Worm (Caenorhabditis elegans) whole organism, L3 larva: ENCODE results near the gene cest-5.2.
"Not testable (repeated sequence)": the region's sequence is repeated elsewhere in the genome, so short reads cannot be mapped to it uniquely, and the experiment has no call there.

Source experiments
- R02D3.7 ChIP-seq: fragments of 150-350 bp; optimal IDR thresholded peaks from 2 replicates; lab custom pipeline; 2014; ENCODE audit warnings: missing biosample characterization, missing genetic modification characterization
- aly-2 ChIP-seq: fragments of 150-350 bp; optimal IDR thresholded peaks from 2 replicates; lab custom pipeline; 2014; ENCODE audit warnings: missing biosample characterization, missing genetic modification characterization
- ceh-16 ChIP-seq: sonication (generic microtip); optimal IDR thresholded peaks from 2 replicates; lab custom pipeline; 2017; ENCODE audit warnings: missing biosample characterization, missing genetic modification characterization
- ceh-28 ChIP-seq: fragments of 150-350 bp; optimal IDR thresholded peaks from 2 replicates; lab custom pipeline; 2014; ENCODE audit warnings: missing biosample characterization, missing genetic modification reagents, missing genetic modification characterization
- ceh-9 ChIP-seq: sonication (generic microtip); optimal IDR thresholded peaks from 2 replicates; lab custom pipeline; 2018; ENCODE audit warnings: missing biosample characterization, missing genetic modification characterization
- daf-12 ChIP-seq: fragments of 150-350 bp; optimal IDR thresholded peaks from 2 replicates; lab custom pipeline; 2014; ENCODE audit warnings: missing biosample characterization, missing genetic modification reagents, missing genetic modification characterization
- egl-5 ChIP-seq: fragments of 150-350 bp; optimal IDR thresholded peaks from 2 replicates; lab custom pipeline; 2017; ENCODE audit warnings: missing biosample characterization, missing genetic modification reagents, missing genetic modification characterization, inconsistent platforms
- elt-1 ChIP-seq: fragments of 150-350 bp; optimal IDR thresholded peaks from 2 replicates; lab custom pipeline; 2014; ENCODE audit warnings: missing biosample characterization, missing genetic modification characterization
- elt-2 ChIP-seq: sonication (generic microtip); optimal IDR thresholded peaks from 2 replicates; lab custom pipeline; 2016; ENCODE audit warnings: missing genetic modification reagents, mild to moderate bottlenecking, missing genetic modification characterization, missing compliant biosample characterization
- elt-3 ChIP-seq, 3 experiments: fragments of 150-350 bp in 1 of 3; sonication (generic microtip) in 2 of 3; optimal IDR thresholded peaks; 2 replicates in 2 of 3; 4 replicates in 1 of 3; lab custom pipeline; 2014 to 2017; ENCODE audit warnings: missing biosample characterization in 3 of 3, missing genetic modification characterization in 3 of 3
- fkh-10 ChIP-seq: sonication (generic microtip); optimal IDR thresholded peaks from 2 replicates; lab custom pipeline; 2017; ENCODE audit warnings: missing biosample characterization, missing genetic modification reagents, missing genetic modification characterization
- fkh-2 ChIP-seq: fragments of 150-350 bp; optimal IDR thresholded peaks from 2 replicates; lab custom pipeline; 2014; ENCODE audit warnings: missing biosample characterization, missing genetic modification reagents, missing genetic modification characterization
- fos-1 ChIP-seq: fragments of 150-350 bp; optimal IDR thresholded peaks from 2 replicates; lab custom pipeline; 2014; ENCODE audit warnings: missing biosample characterization, missing genetic modification characterization
- hmg-11 ChIP-seq: sonication (generic microtip); optimal IDR thresholded peaks from 2 replicates; lab custom pipeline; 2016; ENCODE audit warnings: missing genetic modification characterization, missing compliant biosample characterization
- jun-1 ChIP-seq: fragments of 150-350 bp; optimal IDR thresholded peaks from 2 replicates; lab custom pipeline; 2014; ENCODE audit warnings: missing biosample characterization, missing genetic modification reagents, missing genetic modification characterization
- lin-15B ChIP-seq: fragments of 150-350 bp; optimal IDR thresholded peaks from 2 replicates; lab custom pipeline; 2014; ENCODE audit warnings: missing biosample characterization, missing genetic modification characterization
- mdl-1 ChIP-seq: fragments of 150-350 bp; optimal IDR thresholded peaks from 2 replicates; lab custom pipeline; 2014; ENCODE audit warnings: missing biosample characterization, missing genetic modification characterization
- mml-1 ChIP-seq: fragments of 150-350 bp; sonication (generic microtip); optimal IDR thresholded peaks from 3 replicates; lab custom pipeline; 2014; ENCODE audit warnings: missing biosample characterization, missing genetic modification characterization
- nfya-1 ChIP-seq: sonication (generic microtip); optimal IDR thresholded peaks from 2 replicates; lab custom pipeline; 2017; ENCODE audit warnings: missing genetic modification characterization, mild to moderate bottlenecking, missing compliant biosample characterization, antibody characterized with exemption, moderate library complexity; ENCODE audit not compliant: insufficient read depth
- nhr-11 ChIP-seq: fragments of 150-350 bp; optimal IDR thresholded peaks from 2 replicates; lab custom pipeline; 2014; ENCODE audit warnings: missing biosample characterization, missing genetic modification characterization
- nhr-12 ChIP-seq: fragments of 150-350 bp; optimal IDR thresholded peaks from 2 replicates; lab custom pipeline; 2014; ENCODE audit warnings: missing biosample characterization, missing genetic modification characterization
- nhr-23 ChIP-seq: fragments of 150-350 bp; optimal IDR thresholded peaks from 2 replicates; lab custom pipeline; 2014; ENCODE audit warnings: missing biosample characterization, missing genetic modification reagents, missing genetic modification characterization
- nhr-237 ChIP-seq: fragments of 150-350 bp; optimal IDR thresholded peaks from 2 replicates; lab custom pipeline; 2014; ENCODE audit warnings: missing biosample characterization, missing genetic modification characterization
- nhr-25 ChIP-seq: sonication (generic microtip); optimal IDR thresholded peaks from 2 replicates; lab custom pipeline; 2017; ENCODE audit warnings: missing biosample characterization, missing genetic modification characterization
- nhr-28 ChIP-seq: fragments of 150-350 bp; optimal IDR thresholded peaks from 2 replicates; lab custom pipeline; 2014; ENCODE audit warnings: missing biosample characterization, missing genetic modification characterization
- nhr-43 ChIP-seq: sonication (generic microtip); optimal IDR thresholded peaks from 2 replicates; lab custom pipeline; 2016; ENCODE audit warnings: mild to moderate bottlenecking, missing genetic modification characterization, missing compliant biosample characterization; ENCODE audit not compliant: poor library complexity, severe bottlenecking
- nhr-67 ChIP-seq: fragments of 150-350 bp; optimal IDR thresholded peaks from 2 replicates; lab custom pipeline; 2014; ENCODE audit warnings: missing biosample characterization, missing genetic modification characterization
- nhr-76 ChIP-seq: fragments of 150-350 bp; sonication (generic microtip); optimal IDR thresholded peaks from 5 replicates; lab custom pipeline; 2014; ENCODE audit warnings: missing biosample characterization, missing genetic modification characterization
- nhr-77 ChIP-seq: fragments of 150-350 bp; optimal IDR thresholded peaks from 2 replicates; lab custom pipeline; 2014; ENCODE audit warnings: missing biosample characterization, missing genetic modification characterization
- pqm-1 ChIP-seq: fragments of 150-350 bp; optimal IDR thresholded peaks from 2 replicates; lab custom pipeline; 2017; ENCODE audit warnings: missing biosample characterization, missing genetic modification characterization, inconsistent platforms
- sea-2 ChIP-seq: fragments of 150-350 bp; sonication (generic microtip); optimal IDR thresholded peaks from 4 replicates; lab custom pipeline; 2014; ENCODE audit warnings: missing biosample characterization, missing genetic modification reagents, missing genetic modification characterization
- skn-1 ChIP-seq: fragments of 150-350 bp; optimal IDR thresholded peaks from 2 replicates; lab custom pipeline; 2014; ENCODE audit warnings: missing biosample characterization, missing genetic modification characterization
- snpc-4 ChIP-seq: fragments of 150-350 bp; optimal IDR thresholded peaks from 2 replicates; lab custom pipeline; 2014; ENCODE audit warnings: missing biosample characterization, missing genetic modification characterization
- unc-39 ChIP-seq: sonication (generic microtip); optimal IDR thresholded peaks from 4 replicates; lab custom pipeline; 2017; ENCODE audit warnings: missing biosample characterization, missing genetic modification characterization
- unc-62 ChIP-seq: fragments of 150-350 bp; sonication (generic microtip); optimal IDR thresholded peaks from 4 replicates; lab custom pipeline; 2014; ENCODE audit warnings: missing biosample characterization, missing genetic modification reagents, missing genetic modification characterization
- ztf-11 ChIP-seq: fragments of 150-350 bp; optimal IDR thresholded peaks from 2 replicates; lab custom pipeline; 2014; ENCODE audit warnings: missing biosample characterization, missing genetic modification characterization
- ztf-4 ChIP-seq: fragments of 150-350 bp; optimal IDR thresholded peaks from 2 replicates; lab custom pipeline; 2014; ENCODE audit warnings: missing biosample characterization, missing genetic modification characterization

Gene cest-5.2

DNA sequence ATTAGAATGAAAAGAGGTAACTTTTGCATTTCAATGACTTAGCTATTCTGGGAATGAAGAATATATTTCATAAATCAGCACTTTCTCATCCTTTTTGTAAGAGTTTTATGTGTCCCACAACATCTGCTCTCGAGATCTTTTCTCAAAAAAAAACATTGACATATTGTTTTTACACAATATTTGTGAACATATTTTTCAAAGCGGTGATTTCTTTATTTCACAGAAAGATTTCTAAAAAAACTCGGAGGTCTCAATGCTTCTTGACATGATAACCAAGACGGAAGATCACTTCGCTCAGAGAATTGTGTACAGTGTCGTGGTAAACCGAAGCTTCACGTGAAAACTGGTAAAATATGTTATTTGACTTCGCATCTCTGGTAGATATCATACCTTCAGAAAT, 31.8 kb downstream of the cest-5.2 start, which contains the start of gene F38A5.22:
TSS of gene F38A5.22 (minus strand) at position 29 of the 400 bp plus-strand sequence.
- TF ChIP-seq nhr-28 (no peak), egl-5 (tag; lab: Kevin White, UChicago) (no peak), ceh-16 (tag; lab: Kevin White, UChicago) (no peak), sea-2 (no peak), daf-12 (tag; lab: Kevin White, UChicago) (no peak), elt-2 (no peak), elt-1 (tag; lab: Kevin White, UChicago) (no peak), ceh-28 (tag; lab: Kevin White, UChicago) (no peak), nhr-25 (tag; lab: Kevin White, UChicago) (no peak), nhr-76 (tag; lab: Kevin White, UChicago) (no peak), nfya-1 (tag; lab: Kevin White, UChicago) (no peak), snpc-4 (tag; lab: Kevin White, UChicago) (no peak), fkh-10 (GFP tag; lab: Kevin White, UChicago) (no peak)

DNA sequence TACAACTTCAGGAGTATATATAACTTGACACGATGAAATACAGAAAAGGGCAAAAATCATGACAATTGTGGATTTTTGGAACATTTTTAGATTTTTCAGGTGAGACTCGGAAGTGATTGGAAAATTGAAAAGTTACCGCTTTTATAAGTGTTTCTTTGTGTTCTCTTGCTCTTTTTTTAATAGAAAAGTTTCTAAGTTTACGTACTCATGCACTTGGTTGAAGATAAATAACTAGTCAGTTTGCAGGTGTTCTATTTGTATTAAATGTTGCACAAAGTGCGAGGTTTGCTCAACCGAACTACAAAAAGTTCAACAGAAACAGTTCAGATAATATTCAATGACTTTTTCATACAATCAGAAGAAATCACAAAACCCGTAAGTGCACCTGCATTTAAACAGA, 32.9 kb downstream of the cest-5.2 start, which contains the start of gene nspb-3:
TSS of gene nspb-3 (minus strand) at position 101 of the 400 bp plus-strand sequence.
- TF ChIP-seq nhr-43 (tag; lab: Kevin White, UChicago); mdl-1 (tag; lab: Kevin White, UChicago); elt-3 (tag; optimal IDR thresholded peaks at IDR 0.05; lab: Kevin White, UChicago): not testable (repeated sequence)

DNA sequence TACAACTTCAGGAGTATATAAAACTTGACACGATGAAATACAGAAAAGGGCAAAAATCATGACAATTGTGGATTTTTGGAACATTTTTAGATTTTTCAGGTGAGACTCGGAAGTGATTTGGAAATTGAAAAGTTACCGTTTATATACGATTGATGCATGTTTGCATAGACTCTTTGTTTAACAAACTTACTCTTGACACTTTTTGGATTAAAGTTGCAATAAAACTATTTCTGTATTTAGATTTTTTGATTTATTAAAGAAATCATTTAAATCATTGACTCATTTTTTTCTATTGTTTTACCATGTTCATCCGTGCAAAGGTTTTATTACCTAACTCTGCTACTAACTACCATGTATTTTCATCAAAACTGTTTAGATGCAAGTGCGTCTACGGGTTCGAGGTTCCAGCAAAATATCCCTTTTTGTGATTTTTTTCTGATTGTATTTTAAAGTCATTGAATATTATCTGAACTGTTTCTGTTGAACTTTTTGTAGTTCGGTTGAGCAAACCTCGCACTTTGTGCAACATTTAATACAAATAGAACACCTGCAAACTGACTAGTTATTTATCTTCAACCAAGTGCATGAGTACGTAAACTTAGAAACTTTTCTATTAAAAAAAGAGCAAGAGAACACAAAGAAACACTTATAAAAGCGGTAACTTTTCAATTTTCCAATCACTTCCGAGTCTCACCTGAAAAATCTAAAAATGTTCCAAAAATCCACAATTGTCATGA, 36.5 kb downstream of the cest-5.2 start, which contains the start of the genes nspb-1 and nspb-2:
TSS of gene nspb-1 (minus strand) at position 101 of the 737 bp plus-strand sequence.
TSS of gene nspb-2 (plus strand) at position 687 of the 737 bp plus-strand sequence.
- not testable (repeated sequence) for TF ChIP-seq nhr-67, mdl-1, nfya-1 (tag; lab: Kevin White, UChicago)

DNA sequence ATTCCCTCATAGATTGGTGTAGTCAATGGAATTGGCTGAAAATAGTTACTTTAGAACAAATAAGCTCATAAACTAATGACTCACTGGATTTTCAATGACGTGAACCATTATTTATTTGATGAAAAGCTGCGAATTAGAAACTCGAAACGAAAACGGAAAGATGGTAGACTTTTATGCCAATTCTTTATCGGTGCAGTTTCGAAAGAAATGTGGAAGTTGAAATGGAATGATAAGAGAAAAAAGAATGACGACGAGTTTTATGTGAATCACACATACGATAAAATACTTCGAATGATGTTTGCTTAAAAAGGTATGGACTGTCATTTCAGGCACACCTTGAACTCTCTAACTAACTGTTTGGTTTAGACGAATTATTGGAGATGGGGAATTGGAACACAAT, 37.7 kb downstream of the cest-5.2 start, which contains the start of the genes lec-11 and irld-7:
TSS of gene lec-11 (minus strand) at position 126 of the 400 bp plus-strand sequence.
TSS of gene irld-7 (plus strand) at position 332 of the 400 bp plus-strand sequence.
- TF ChIP-seq skn-1 (no peak), pqm-1 (peak; percentile 69), elt-2 (peak; percentile 72)

DNA sequence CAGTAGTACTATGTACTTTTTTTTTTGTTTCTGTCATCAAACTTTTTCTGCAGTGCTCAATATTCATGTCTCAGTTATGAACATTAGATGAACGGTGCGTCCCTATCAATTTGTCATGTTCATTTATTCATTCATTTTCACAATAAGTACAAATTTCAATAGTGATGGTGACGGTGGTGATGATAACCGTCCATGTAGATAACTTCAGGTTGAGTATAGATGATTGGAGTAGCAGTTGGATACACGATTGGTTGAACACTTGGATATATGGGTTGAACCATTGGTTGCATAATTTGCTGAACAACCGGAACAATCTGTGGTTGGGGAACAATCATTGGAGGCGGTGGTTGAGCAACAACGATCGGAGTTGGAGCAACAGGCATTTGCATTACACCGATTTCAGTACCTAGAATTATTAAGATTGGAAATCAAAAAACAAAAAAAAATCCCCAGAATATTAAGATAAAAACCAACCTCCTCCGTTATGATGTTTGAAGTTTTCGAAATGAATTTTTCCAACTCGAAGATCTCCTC, 39.6 kb downstream of the cest-5.2 start:
- TF ChIP-seq pqm-1 (no peak), fkh-10 (GFP tag; lab: Kevin White, UChicago) (no peak), hmg-11 (tag; lab: Kevin White, UChicago) (no peak), ceh-16 (tag; lab: Kevin White, UChicago) (no peak), unc-39 (tag; lab: Kevin White, UChicago) (no peak), elt-1 (tag; lab: Kevin White, UChicago) (no peak), elt-3 (tag; optimal IDR thresholded peaks at IDR 0.05; lab: Kevin White, UChicago) (no peak), R02D3.7 (tag; lab: Kevin White, UChicago) (no peak), aly-2 (no peak), nhr-77 (no peak), nhr-237 (no peak), ztf-11 (no peak), egl-5 (tag; lab: Kevin White, UChicago) (no peak), nfya-1 (tag; lab: Kevin White, UChicago) (no peak), snpc-4 (tag; lab: Kevin White, UChicago) (no peak)

DNA sequence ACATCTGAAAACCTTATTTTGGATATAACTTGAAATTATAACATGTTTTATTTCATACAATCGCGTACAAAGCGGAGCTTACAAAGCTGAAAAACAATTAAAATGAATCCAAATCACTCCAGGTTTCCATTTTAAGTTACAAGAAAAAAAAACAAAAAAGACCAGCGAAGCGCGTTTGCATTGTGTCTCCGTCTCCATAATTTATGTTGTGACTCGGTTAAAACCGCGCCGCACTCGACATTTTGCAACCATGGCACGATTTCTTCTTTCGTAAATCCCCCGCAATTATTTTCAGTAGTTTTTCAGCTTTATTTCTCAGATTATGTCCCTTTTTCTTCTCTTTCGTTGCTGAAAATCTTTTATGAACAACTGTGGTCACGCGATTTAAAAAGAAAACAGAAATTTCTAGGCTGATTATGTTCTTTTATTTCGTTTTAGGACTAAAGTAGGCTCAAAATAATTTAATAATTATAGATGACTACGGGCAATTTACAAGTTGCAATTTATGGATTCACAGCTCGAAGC, 42.3 kb downstream of the cest-5.2 start, which contains the start of the genes F38A5.2 and dnj-11:
TSS of gene F38A5.2 (minus strand) at position 4 of the 525 bp plus-strand sequence.
TSS of gene dnj-11 (plus strand) at position 475 of the 525 bp plus-strand sequence.
- TF ChIP-seq nhr-12 (tag; lab: Kevin White, UChicago): no peak
- TF ChIP-seq nhr-23 (tag; lab: Kevin White, UChicago): peak; percentile 85
- TF ChIP-seq snpc-4 (tag; lab: Kevin White, UChicago): peak; percentile 82
- no peak for TF ChIP-seq unc-62 (GFP tag; lab: Kevin White, UChicago)
- no peak for TF ChIP-seq nhr-11 (tag; lab: Kevin White, UChicago)
- TF ChIP-seq ztf-4 (tag; lab: Kevin White, UChicago): no peak
- TF ChIP-seq elt-3 (tag; optimal IDR thresholded peaks at IDR 0.05; lab: Kevin White, UChicago): no peak
- TF ChIP-seq nhr-237: no peak
- TF ChIP-seq jun-1 (tag; lab: Kevin White, UChicago): peak; percentile 34
- no peak for TF ChIP-seq aly-2
- no peak for TF ChIP-seq ceh-9 (tag; lab: Kevin White, UChicago)
- peak; percentile 68 for TF ChIP-seq R02D3.7 (tag; lab: Kevin White, UChicago)
- TF ChIP-seq fkh-10 (GFP tag; lab: Kevin White, UChicago): peak; percentile 44
- TF ChIP-seq elt-1 (tag; lab: Kevin White, UChicago): no peak
- no peak for TF ChIP-seq nhr-76 (tag; lab: Kevin White, UChicago)
- TF ChIP-seq nhr-67 (tag; lab: Kevin White, UChicago): no peak
- TF ChIP-seq nhr-28: no peak
- TF ChIP-seq mml-1 (tag; lab: Kevin White, UChicago): no peak
- no peak for TF ChIP-seq ceh-16 (tag; lab: Kevin White, UChicago)
- no peak for TF ChIP-seq fos-1 (tag; lab: Kevin White, UChicago)
- TF ChIP-seq fkh-2: no peak
- TF ChIP-seq daf-12 (tag; lab: Kevin White, UChicago): no peak
- TF ChIP-seq lin-15B: peak; percentile 94
- peak; percentile 69 for TF ChIP-seq nhr-43 (tag; lab: Kevin White, UChicago)
